Worm (Caenorhabditis elegans) whole organism, midembryonic: ENCODE data around the gene F59B10.6.

Experiments used
- T22C8.4 ChIP-seq: fragments of 200-800 bp; sonication (Bioruptor generic); IDR thresholded peaks from 2 replicates; pipeline ENCODE4 v1.3.6; 2022; ENCODE audit warnings: missing genetic modification characterization, missing compliant biosample characterization
- cog-1 ChIP-seq: sonication (generic microtip); optimal IDR thresholded peaks from 2 replicates; lab custom pipeline; 2016; ENCODE audit warnings: missing genetic modification characterization, missing compliant biosample characterization
- flt-1 ChIP-seq: fragments of 200-800 bp; sonication (Bioruptor generic); IDR thresholded peaks from 2 replicates; pipeline ENCODE4 v1.3.6; 2022; ENCODE audit warnings: missing genetic modification characterization, missing compliant biosample characterization
- klf-2 ChIP-seq: fragments of 200-800 bp; sonication (Bioruptor generic); conservative IDR thresholded peaks from 2 replicates; pipeline ENCODE4 v1.3.6; 2022; ENCODE audit warnings: missing genetic modification reagents, missing genetic modification characterization, missing compliant biosample characterization
- med-1 ChIP-seq: sonication (generic microtip); optimal IDR thresholded peaks from 2 replicates; lab custom pipeline; 2017; ENCODE audit warnings: missing genetic modification characterization, mild to moderate bottlenecking, missing compliant biosample characterization, antibody characterized with exemption, missing genetic modification reagents; ENCODE audit not compliant: insufficient read depth
- ref-1 ChIP-seq: fragments of 200-800 bp; sonication (Bioruptor generic); conservative IDR thresholded peaks from 2 replicates; pipeline ENCODE4 v1.3.6; 2022; ENCODE audit warnings: missing genetic modification reagents, missing genetic modification characterization, missing compliant biosample characterization
- tab-1 ChIP-seq: fragments of 200-800 bp; sonication (Bioruptor generic); IDR thresholded peaks from 2 replicates; pipeline ENCODE4 v1.3.6; 2022; ENCODE audit warnings: missing genetic modification characterization, missing compliant biosample characterization
- ztf-23 ChIP-seq: fragments of 200-800 bp; sonication (Bioruptor generic); IDR thresholded peaks from 2 replicates; pipeline ENCODE4 v1.3.6; 2022; ENCODE audit warnings: missing genetic modification reagents, missing genetic modification characterization, missing compliant biosample characterization
- ztf-29 ChIP-seq: fragments of 200-800 bp; sonication (Bioruptor generic); IDR thresholded peaks from 2 replicates; pipeline ENCODE4 v1.3.6; 2022; ENCODE audit warnings: missing genetic modification reagents, missing genetic modification characterization, missing compliant biosample characterization

DNA sequence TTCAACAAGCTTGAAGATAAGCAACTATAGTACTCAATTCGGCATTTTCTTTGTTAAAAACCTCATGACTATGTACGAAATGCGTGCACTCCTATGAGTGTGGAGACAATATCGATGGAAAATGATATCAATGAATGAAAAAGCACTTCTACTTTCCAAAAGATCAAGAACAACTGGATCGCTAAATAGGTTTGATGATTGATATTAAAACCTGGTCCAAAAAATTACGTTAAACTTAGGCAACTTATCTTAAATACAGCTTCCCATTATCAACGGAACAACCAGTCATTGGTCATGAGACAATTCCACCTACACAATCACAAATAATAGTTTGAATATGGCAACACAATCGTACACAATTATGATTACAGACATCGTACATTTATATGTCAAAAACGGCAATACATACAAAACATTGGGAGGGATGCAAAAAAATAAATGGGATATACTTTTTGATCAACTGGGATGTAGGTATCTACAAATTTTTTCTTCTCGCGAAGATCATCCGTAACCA, 35.5 kb upstream of the F59B10.6 start:
- TF ChIP-seq ztf-23 (GFP tag; lab: Robert Waterston, UW) (no peak), ztf-29 (no peak), med-1 (GFP tag; lab: Kevin White, UChicago) (no peak), cog-1 (no peak), tab-1 (GFP tag; lab: Robert Waterston, UW) (no peak), flt-1 (GFP tag; lab: Robert Waterston, UW) (no peak), T22C8.4 (GFP tag; lab: Robert Waterston, UW) (no peak), ref-1 (GFP tag; lab: Robert Waterston, UW) (no peak), klf-2 (GFP tag; lab: Robert Waterston, UW) (no peak)
